Fruit fly (Drosophila melanogaster) whole organism, adult: Measurements from ENCODE around the gene CG11454.

Source experiments
- CG11617 ChIP-seq: fragments of 200-800 bp; sonication (Bioruptor generic); optimal IDR thresholded peaks from 2 replicates; lab custom pipeline; 2017; ENCODE audit warnings: mild to moderate bottlenecking, missing biosample characterization, missing genetic modification reagents, missing genetic modification characterization
- CG12768 ChIP-seq: fragments of 200-800 bp; sonication (Bioruptor generic); optimal IDR thresholded peaks from 2 replicates; lab custom pipeline; 2017; ENCODE audit warnings: missing biosample characterization, missing genetic modification characterization, mild to moderate bottlenecking, moderate library complexity, missing genetic modification reagents
- CG14711 ChIP-seq: fragments of 200-800 bp; sonication (Bioruptor generic); optimal IDR thresholded peaks from 2 replicates; lab custom pipeline; 2018; ENCODE audit warnings: missing biosample characterization, mild to moderate bottlenecking, missing genetic modification characterization, moderate library complexity
- CG1620 ChIP-seq: fragments of 200-800 bp; sonication (Bioruptor generic); optimal IDR thresholded peaks from 2 replicates; lab custom pipeline; 2016; ENCODE audit warnings: missing biosample characterization, missing genetic modification characterization
- CG5204 ChIP-seq: fragments of 200-800 bp; sonication (Bioruptor generic); optimal IDR thresholded peaks from 2 replicates; lab custom pipeline; 2016; ENCODE audit warnings: missing biosample characterization, missing genetic modification characterization
- Clk ChIP-seq: fragments of 200-800 bp; sonication (Bioruptor generic); optimal IDR thresholded peaks from 2 replicates; lab custom pipeline; 2017; ENCODE audit warnings: missing biosample characterization, missing genetic modification characterization
- cic ChIP-seq: fragments of 200-800 bp; sonication (Bioruptor generic); optimal IDR thresholded peaks from 2 replicates; lab custom pipeline; 2017; ENCODE audit warnings: missing biosample characterization, mild to moderate bottlenecking, missing genetic modification characterization, moderate library complexity
- kay ChIP-seq: fragments of 200-800 bp; sonication (Bioruptor generic); peaks from one replicate; lab custom pipeline; 2016; ENCODE audit warnings: missing biosample characterization, missing genetic modification characterization, borderline replicate concordance
- ovo ChIP-seq: fragments of 200-800 bp; sonication (Bioruptor generic); optimal IDR thresholded peaks from 2 replicates; lab custom pipeline; 2016; ENCODE audit warnings: missing biosample characterization, missing genetic modification characterization
- pad ChIP-seq: fragments of 200-800 bp; sonication (Bioruptor generic); optimal IDR thresholded peaks from 3 replicates; lab custom pipeline; 2017; ENCODE audit warnings: missing biosample characterization, missing genetic modification characterization, mild to moderate bottlenecking, moderate library complexity, missing genetic modification reagents
- tj ChIP-seq: fragments of 200-800 bp; sonication (Bioruptor generic); optimal IDR thresholded peaks from 3 replicates; lab custom pipeline; 2017; ENCODE audit warnings: missing biosample characterization, mild to moderate bottlenecking, missing genetic modification characterization, moderate library complexity
- toe ChIP-seq: fragments of 200-800 bp; sonication (Bioruptor generic); optimal IDR thresholded peaks from 2 replicates; lab custom pipeline; 2016; ENCODE audit warnings: missing biosample characterization, missing genetic modification characterization

DNA sequence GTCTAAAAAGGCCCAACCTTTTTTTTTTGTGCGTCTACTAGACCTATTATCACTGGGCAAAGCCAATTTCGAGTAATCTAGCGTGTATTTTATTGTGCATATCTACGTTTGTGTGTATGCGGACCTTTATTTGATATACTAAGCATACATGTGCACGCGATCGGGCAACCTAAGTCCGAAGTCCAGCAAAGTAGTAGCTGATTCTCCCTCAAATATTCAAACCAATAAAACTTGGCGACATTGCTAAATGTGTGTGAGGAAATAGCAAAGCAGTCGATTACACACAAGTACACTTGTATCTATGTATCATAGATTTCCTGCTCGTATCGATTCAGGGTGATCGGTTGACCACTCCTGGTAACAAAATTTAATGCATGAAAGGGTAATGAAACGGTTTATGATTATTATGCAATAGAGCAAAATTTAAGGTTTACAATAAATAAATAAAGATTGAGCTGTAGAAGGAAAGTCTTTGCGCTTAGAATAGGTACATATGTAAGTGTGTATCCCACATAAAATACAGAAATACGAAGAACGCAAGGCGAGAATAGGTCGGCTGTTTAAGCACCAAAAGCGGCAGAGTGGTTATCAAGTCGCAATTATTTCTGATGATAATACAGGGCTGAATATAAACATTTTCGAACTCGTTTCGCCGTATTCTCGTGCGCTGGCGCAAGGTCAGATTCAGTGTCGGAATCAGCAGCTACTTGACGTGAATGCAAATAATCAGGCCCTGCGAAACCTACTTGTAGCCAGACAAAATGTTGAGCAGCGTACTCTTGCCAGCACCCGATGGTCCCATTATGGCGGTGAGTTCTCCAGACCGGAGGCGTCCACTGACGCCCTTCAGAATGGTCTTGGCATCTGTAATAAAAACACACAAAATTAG lies 17.5 kb upstream of the CG11454 start:
- TF ChIP-seq CG11617 (GFP tag; lab: Kevin White, UChicago) = no peak
- peak; percentile 88 for TF ChIP-seq kay (GFP tag; lab: Kevin White, UChicago)
- no peak for TF ChIP-seq Clk (GFP tag; lab: Kevin White, UChicago)
- peak; percentile 64 for TF ChIP-seq cic (GFP tag; lab: Kevin White, UChicago)
- no peak for TF ChIP-seq CG5204 (GFP tag; lab: Kevin White, UChicago)
- no peak for TF ChIP-seq CG14711
- no peak for TF ChIP-seq pad (GFP tag; lab: Kevin White, UChicago)
- TF ChIP-seq tj (GFP tag; lab: Kevin White, UChicago) = peak; percentile 37
- no peak for TF ChIP-seq ovo (GFP tag; lab: Kevin White, UChicago)
- peak; percentile 90 for TF ChIP-seq CG12768 (GFP tag; lab: Kevin White, UChicago)
- peak; percentile 75 for TF ChIP-seq toe (GFP tag; lab: Kevin White, UChicago)
- no peak for TF ChIP-seq CG1620 (GFP tag; lab: Kevin White, UChicago)
